Worm (Caenorhabditis elegans) whole organism, L4/young adult: ENCODE measurements around the gene cutl-15.

ENCODE experiments used
- W03F9.2 ChIP-seq: fragments of 150-350 bp; optimal IDR thresholded peaks from 2 replicates; lab custom pipeline; 2014; ENCODE audit warnings: missing biosample characterization, missing genetic modification characterization
- him-1 ChIP-seq: sonication (generic microtip); optimal IDR thresholded peaks from 2 replicates; lab custom pipeline; 2016; ENCODE audit warnings: missing genotype, missing genetic modification reagents, missing genetic modification characterization, missing compliant biosample characterization

DNA sequence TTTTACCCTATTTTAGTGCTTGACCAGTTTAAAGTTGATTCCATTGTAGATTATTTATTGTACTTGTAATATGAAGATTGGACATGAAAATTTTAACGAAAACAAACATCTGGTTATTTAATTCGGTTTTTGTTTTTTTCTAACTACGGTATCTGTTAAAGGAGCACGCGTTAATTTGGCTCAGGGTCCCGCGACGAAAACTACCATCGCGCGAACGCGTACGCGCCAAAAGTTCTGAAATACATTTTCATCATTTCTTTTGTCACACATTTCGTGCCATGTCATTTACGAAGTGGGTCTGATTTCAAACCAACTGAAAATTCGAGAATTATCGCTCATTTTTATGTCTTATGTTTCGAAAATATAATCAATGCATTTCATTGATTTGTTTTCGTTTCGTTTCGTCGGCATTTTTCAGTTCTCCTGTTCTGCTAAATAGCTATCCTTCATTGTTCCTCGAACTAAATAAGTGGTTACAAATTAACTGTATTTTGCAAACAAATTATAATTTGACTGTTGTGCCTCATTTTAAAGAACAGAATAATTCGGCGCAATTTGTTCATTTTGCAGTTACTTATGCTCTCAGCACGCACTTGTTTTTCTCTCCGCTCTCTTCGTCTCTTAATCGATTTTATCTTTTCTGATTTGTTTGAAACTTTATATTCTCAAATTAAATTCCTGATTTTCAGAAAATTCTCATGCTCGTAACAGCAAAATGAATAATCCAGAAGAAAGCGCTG, 13.6 kb downstream of the cutl-15 start, which contains the start of gene T21B10.3:
- TF ChIP-seq him-1 (tag; lab: Kevin White, UChicago) (peak; percentile 22), W03F9.2 (tag; lab: Kevin White, UChicago) (peak; percentile 68)
